Worm (Caenorhabditis elegans) whole organism, late embryonic: ENCODE data around the gene srsx-28.

ENCODE experiments used
- ama-1 ChIP-seq: fragments of 150-350 bp; optimal IDR thresholded peaks from 2 replicates; lab custom pipeline; 2014
- hlh-8 ChIP-seq: sonication (generic microtip); optimal IDR thresholded peaks from 2 replicates; lab custom pipeline; 2016; ENCODE audit warnings: missing genotype, missing genetic modification characterization, missing compliant biosample characterization
- pha-4 ChIP-seq: fragments of 150-350 bp; optimal IDR thresholded peaks from 2 replicates; lab custom pipeline; 2018; ENCODE audit warnings: missing biosample characterization, missing genetic modification reagents, missing genetic modification characterization

- TF ChIP-seq hlh-8 (no peak), pha-4 (no peak), ama-1 (lab: Kevin White, UChicago) (no peak)
Measured at ce11 chrV:10146787-10147186, 5.6 kb upstream of the srsx-28 start.
